Fruit fly (Drosophila melanogaster): ENCODE results near the gene CG31819.

Gene CG31819

DNA sequence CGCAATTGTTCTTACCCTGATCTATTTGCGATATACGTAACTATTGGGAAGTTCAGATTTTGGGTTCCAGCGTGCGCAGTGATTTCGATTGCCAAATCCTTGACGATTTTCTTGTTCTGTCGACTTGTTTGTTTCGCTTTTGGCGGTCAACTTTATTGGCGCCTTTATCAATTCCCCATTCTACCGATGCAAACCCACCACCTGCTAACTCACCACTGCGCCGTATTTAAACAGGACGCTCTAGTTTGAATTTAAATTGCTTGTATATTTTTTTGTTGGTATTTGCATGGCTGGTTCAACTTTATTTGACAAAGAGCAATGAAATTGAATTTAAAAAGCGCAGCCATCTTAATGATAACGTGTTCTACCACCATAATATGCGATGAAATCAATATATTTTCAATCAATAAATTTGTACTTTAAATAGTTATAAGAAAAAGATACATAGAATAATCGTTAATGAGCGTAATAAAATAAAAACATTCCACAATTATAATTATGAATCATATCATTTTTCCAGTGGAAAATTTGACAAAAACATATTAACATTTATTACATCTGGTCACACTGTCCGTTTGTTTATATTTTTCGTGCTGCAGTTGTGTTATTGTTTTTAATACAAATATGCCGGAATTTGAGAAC lies 50.4 kb downstream of the CG31819 start, which contains the start of the genes twe and CG4935:
twe (minus strand) TSS at position 302 of the 642 bp plus-strand sequence.
CG4935 (plus strand) TSS at position 566 of the 642 bp plus-strand sequence.
- TF ChIP-seq Pif1B (GFP tag; optimal IDR thresholded peaks at IDR 0.05), result no peak
- TF ChIP-seq gl (tag; optimal IDR thresholded peaks at IDR 0.05), result no peak
- TF ChIP-seq CG8301 (tag; optimal IDR thresholded peaks at IDR 0.05), result no peak

Measured in whole organism, pupa.